Worm (Caenorhabditis elegans) whole organism, L3 larva: ENCODE measurements around the gene H35N09.1.

Experiments used
- aly-2 ChIP-seq: fragments of 150-350 bp; optimal IDR thresholded peaks from 2 replicates; lab custom pipeline; 2014; ENCODE audit warnings: missing biosample characterization, missing genetic modification characterization
- ceh-82 ChIP-seq: fragments of 150-350 bp; optimal IDR thresholded peaks from 2 replicates; lab custom pipeline; 2014; ENCODE audit warnings: missing biosample characterization, missing genetic modification characterization
- egl-27 ChIP-seq: sonication (generic microtip); optimal IDR thresholded peaks from 4 replicates; lab custom pipeline; 2017; ENCODE audit warnings: missing biosample characterization, missing genetic modification reagents, missing genetic modification characterization
- lin-15B ChIP-seq: fragments of 150-350 bp; optimal IDR thresholded peaks from 2 replicates; lab custom pipeline; 2014; ENCODE audit warnings: missing biosample characterization, missing genetic modification characterization
- mdl-1 ChIP-seq: fragments of 150-350 bp; optimal IDR thresholded peaks from 2 replicates; lab custom pipeline; 2014; ENCODE audit warnings: missing biosample characterization, missing genetic modification characterization
- nhr-23 ChIP-seq: fragments of 150-350 bp; optimal IDR thresholded peaks from 2 replicates; lab custom pipeline; 2014; ENCODE audit warnings: missing biosample characterization, missing genetic modification reagents, missing genetic modification characterization
- nhr-28 ChIP-seq: fragments of 150-350 bp; optimal IDR thresholded peaks from 2 replicates; lab custom pipeline; 2014; ENCODE audit warnings: missing biosample characterization, missing genetic modification characterization
- pha-4 ChIP-seq: fragments of 150-350 bp; optimal IDR thresholded peaks from 2 replicates; lab custom pipeline; 2014; ENCODE audit warnings: missing biosample characterization, missing genetic modification reagents, missing genetic modification characterization
- unc-39 ChIP-seq: sonication (generic microtip); optimal IDR thresholded peaks from 4 replicates; lab custom pipeline; 2017; ENCODE audit warnings: missing biosample characterization, missing genetic modification characterization
- unc-62 ChIP-seq: fragments of 150-350 bp; sonication (generic microtip); optimal IDR thresholded peaks from 4 replicates; lab custom pipeline; 2014; ENCODE audit warnings: missing biosample characterization, missing genetic modification reagents, missing genetic modification characterization
- zag-1 ChIP-seq: fragments of 150-350 bp; optimal IDR thresholded peaks from 2 replicates; lab custom pipeline; 2014; ENCODE audit warnings: missing biosample characterization, missing genetic modification characterization
- ztf-4 ChIP-seq: fragments of 150-350 bp; optimal IDR thresholded peaks from 2 replicates; lab custom pipeline; 2014; ENCODE audit warnings: missing biosample characterization, missing genetic modification characterization

- no peak for TF ChIP-seq unc-62
- no peak for TF ChIP-seq nhr-23 (tag; lab: Kevin White, UChicago)
- TF ChIP-seq zag-1 (tag; lab: Kevin White, UChicago) = no peak
- TF ChIP-seq pha-4 (tag; lab: Kevin White, UChicago) = no peak
- no peak for TF ChIP-seq ztf-4 (tag; lab: Kevin White, UChicago)
- no peak for TF ChIP-seq nhr-28
- no peak for TF ChIP-seq aly-2 (tag; lab: Kevin White, UChicago)
- TF ChIP-seq egl-27 (tag; lab: Kevin White, UChicago) = no peak
- no peak for TF ChIP-seq unc-39 (tag; lab: Kevin White, UChicago)
- TF ChIP-seq lin-15B = no peak
- no peak for TF ChIP-seq mdl-1 (tag; lab: Kevin White, UChicago)
- no peak for TF ChIP-seq ceh-82 (tag; lab: Kevin White, UChicago)
These were observed 2.3 kb upstream of the H35N09.1 start for ce11 chrX:8602722-8603427.
